Worm (Caenorhabditis elegans): Measurements from ENCODE around the gene clec-170.

The clec-170 gene

DNA sequence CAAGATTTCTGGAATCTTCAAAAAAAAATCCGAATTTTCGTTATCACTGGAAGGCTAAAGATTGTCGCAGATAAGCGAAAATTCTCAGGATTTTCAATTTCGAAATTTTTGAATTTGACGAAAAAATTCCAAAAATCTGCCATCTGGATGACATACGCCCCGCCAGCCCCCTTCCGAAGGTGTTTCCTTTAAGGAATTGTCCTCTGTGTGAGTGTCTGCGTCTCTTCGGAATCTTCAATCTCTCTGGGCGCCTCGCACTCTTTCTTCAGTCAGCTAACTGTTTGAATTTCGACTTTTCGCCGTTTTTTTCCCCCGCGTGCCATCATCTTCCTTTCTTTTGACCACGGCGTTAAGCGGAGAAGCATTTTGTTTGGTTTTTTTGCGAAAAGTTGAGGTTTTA, 19.9 kb downstream of the clec-170 start:
- no peak for TF ChIP-seq him-1 (tag; optimal IDR thresholded peaks at IDR 0.05)
- TF ChIP-seq dao-5 (tag; optimal IDR thresholded peaks at IDR 0.05), result no peak
- no peak for TF ChIP-seq W03F9.2 (tag; optimal IDR thresholded peaks at IDR 0.05)

ce11 chrIV:1289327-1289726, 22.7 kb downstream of the clec-170 start, which contains the start of gene plst-1:
Gene plst-1 (plus strand): TSS chrIV:1289627.
- TF ChIP-seq dao-5 (tag; optimal IDR thresholded peaks at IDR 0.05), result no peak
- no peak for TF ChIP-seq him-1 (tag; optimal IDR thresholded peaks at IDR 0.05)
- no peak for TF ChIP-seq W03F9.2 (tag; optimal IDR thresholded peaks at IDR 0.05)

- no peak for TF ChIP-seq dao-5 (tag; optimal IDR thresholded peaks at IDR 0.05)
- no peak for TF ChIP-seq W03F9.2 (tag; optimal IDR thresholded peaks at IDR 0.05)
- no peak for TF ChIP-seq him-1 (tag; optimal IDR thresholded peaks at IDR 0.05)
These were observed 32.3 kb downstream of the clec-170 start for ce11 chrIV:1298984-1299383.

DNA sequence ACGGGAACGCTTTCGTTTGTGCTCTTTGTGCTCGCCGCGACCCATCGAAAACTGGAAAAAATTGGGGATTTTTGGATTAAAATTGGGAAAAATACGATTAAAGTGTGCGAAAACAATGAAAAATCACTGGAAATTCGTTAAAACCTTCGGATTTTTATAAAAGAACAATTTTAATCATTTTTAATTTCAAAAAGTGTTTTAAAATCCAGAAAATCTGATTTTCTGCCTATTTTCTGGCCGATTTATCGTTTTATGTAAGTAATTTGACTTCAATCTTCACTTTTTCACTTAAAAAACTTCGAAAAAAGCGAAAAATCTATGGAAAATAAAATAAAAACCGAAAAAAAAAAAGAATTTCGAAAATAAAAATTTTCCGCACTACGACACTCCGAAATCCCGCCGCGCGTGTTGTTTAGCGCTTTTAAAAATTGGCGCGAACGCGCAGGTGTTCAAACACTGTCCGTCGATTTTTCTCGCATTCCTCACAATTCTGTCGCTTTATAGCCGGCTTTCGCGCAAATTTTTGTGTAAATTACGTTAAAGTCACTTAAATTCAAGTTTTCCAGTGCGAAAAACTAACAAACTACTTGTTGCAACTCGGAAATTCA, 43.0 kb downstream of the clec-170 start, which contains the start of the genes ddx-46 and F53H1.4:
ddx-46 (minus strand) TSS at position 51 of the 608 bp plus-strand sequence.
F53H1.4 (plus strand) TSS at position 567 of the 608 bp plus-strand sequence.
- TF ChIP-seq him-1 (tag; optimal IDR thresholded peaks at IDR 0.05) (no peak), dao-5 (tag; optimal IDR thresholded peaks at IDR 0.05) (no peak), W03F9.2 (tag; optimal IDR thresholded peaks at IDR 0.05) (no peak)

- TF ChIP-seq W03F9.2 (tag; optimal IDR thresholded peaks at IDR 0.05) (no peak), dao-5 (tag; optimal IDR thresholded peaks at IDR 0.05) (no peak), him-1 (tag; optimal IDR thresholded peaks at IDR 0.05) (no peak)
These were observed 43.7 kb downstream of the clec-170 start for ce11 chrIV:1310337-1310736.

Data from whole organism, L4/young adult.